Fruit fly (Drosophila melanogaster) whole organism, adult: ENCODE measurements around the gene CG7631.
"Not testable (repeated sequence)": the region's sequence is repeated elsewhere in the genome, so short reads cannot be mapped to it uniquely, and the experiment has no call there.

Experiments used
- CG12768 ChIP-seq: fragments of 200-800 bp; sonication (Bioruptor generic); optimal IDR thresholded peaks from 2 replicates; lab custom pipeline; 2017; ENCODE audit warnings: missing biosample characterization, missing genetic modification characterization, mild to moderate bottlenecking, moderate library complexity, missing genetic modification reagents
- CG7101 ChIP-seq: fragments of 200-800 bp; sonication (Bioruptor generic); optimal IDR thresholded peaks from 2 replicates; lab custom pipeline; 2018; ENCODE audit warnings: missing biosample characterization, mild to moderate bottlenecking, missing genetic modification characterization, moderate library complexity
- Clk ChIP-seq: fragments of 200-800 bp; sonication (Bioruptor generic); optimal IDR thresholded peaks from 2 replicates; lab custom pipeline; 2017; ENCODE audit warnings: missing biosample characterization, missing genetic modification characterization
- bab1 ChIP-seq: fragments of 200-800 bp; sonication (Bioruptor generic); optimal IDR thresholded peaks from 3 replicates; lab custom pipeline; 2019; ENCODE audit warnings: missing biosample characterization, mild to moderate bottlenecking, missing genetic modification characterization, moderate library complexity
- kay ChIP-seq: fragments of 200-800 bp; sonication (Bioruptor generic); peaks from one replicate; lab custom pipeline; 2016; ENCODE audit warnings: missing biosample characterization, missing genetic modification characterization, borderline replicate concordance
- tj ChIP-seq: fragments of 200-800 bp; sonication (Bioruptor generic); optimal IDR thresholded peaks from 3 replicates; lab custom pipeline; 2017; ENCODE audit warnings: missing biosample characterization, mild to moderate bottlenecking, missing genetic modification characterization, moderate library complexity

dm6 chr2L:15669874-15670273, 41.4 kb downstream of the CG7631 start, which contains the start of gene CG18478:
- TF ChIP-seq bab1; CG12768 (GFP tag; lab: Kevin White, UChicago); tj (GFP tag; lab: Kevin White, UChicago); CG7101 (tag; lab: Kevin White, UChicago); kay (GFP tag; lab: Kevin White, UChicago); Clk (GFP tag; lab: Kevin White, UChicago): not testable (repeated sequence)
